Worm (Caenorhabditis elegans): ENCODE data around the gene ergi-2.
"Not testable (repeated sequence)": the region's sequence is repeated elsewhere in the genome, so short reads cannot be mapped to it uniquely, and the experiment has no call there.

ergi-2 gene

ce11 chrX:14988160-14988559, 18.9 kb downstream of the ergi-2 start:
- TF ChIP-seq W03F9.2 (tag; optimal IDR thresholded peaks at IDR 0.05) (no peak), him-1 (tag; optimal IDR thresholded peaks at IDR 0.05) (no peak), dao-5 (tag; optimal IDR thresholded peaks at IDR 0.05) (no peak)

- TF ChIP-seq dao-5 (tag; optimal IDR thresholded peaks at IDR 0.05) = no peak
- TF ChIP-seq him-1 (tag; optimal IDR thresholded peaks at IDR 0.05) = no peak
- peak; percentile 51 for TF ChIP-seq W03F9.2 (tag; optimal IDR thresholded peaks at IDR 0.05)
Measured at ce11 chrX:14983274-14983673, 23.8 kb downstream of the ergi-2 start, which contains the start of gene rbg-1. Gene rbg-1 (plus strand): TSS chrX:14983533.

DNA sequence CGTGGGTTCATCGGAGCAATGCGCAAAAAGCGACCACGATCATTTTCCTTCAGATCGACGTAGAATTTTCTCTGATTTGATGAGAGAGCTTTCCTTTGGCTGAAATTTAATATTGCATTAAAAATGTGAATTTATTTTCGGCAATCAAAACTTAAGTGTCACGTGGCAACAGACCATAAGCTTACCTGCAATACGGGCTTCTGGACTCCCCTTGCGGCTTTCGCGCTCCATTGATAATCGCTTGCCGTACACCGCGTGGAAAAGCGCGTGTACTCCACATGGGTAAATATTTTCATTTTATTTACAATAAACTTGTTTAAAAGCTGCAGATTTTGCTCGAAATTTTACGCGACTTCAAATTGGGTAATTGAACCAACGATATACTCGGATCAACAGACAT, 24.6 kb downstream of the ergi-2 start, which contains the start of gene plp-2:
plp-2 (minus strand) TSS at position 280 of the 400 bp plus-strand sequence.
- TF ChIP-seq W03F9.2 (tag; optimal IDR thresholded peaks at IDR 0.05) = no peak

DNA sequence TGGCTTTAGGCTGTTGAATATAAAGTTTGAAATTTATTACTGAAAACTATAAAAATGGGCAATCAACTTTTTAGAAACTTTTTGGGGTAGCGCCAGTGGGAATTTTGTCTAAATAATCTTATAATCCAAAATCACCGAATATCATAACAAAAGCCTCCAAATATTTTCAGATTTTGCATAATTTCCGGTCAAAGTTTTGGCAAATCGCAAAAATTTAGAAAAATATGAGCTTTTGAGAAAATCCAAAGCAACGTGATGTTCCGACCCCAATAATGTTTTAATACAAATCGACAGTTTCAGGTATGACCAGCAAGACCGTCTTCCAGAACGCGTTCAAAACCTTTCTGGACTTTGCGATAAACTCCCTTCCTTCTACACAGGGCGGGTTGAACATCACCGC, 27.7 kb downstream of the ergi-2 start, which contains the start of gene emre-1:
emre-1 (plus strand) TSS at position 301 of the 400 bp plus-strand sequence.
- no peak for TF ChIP-seq him-1 (tag; optimal IDR thresholded peaks at IDR 0.05)
- TF ChIP-seq W03F9.2 (tag; optimal IDR thresholded peaks at IDR 0.05) = no peak
- TF ChIP-seq dao-5 (tag; optimal IDR thresholded peaks at IDR 0.05) = no peak

- TF ChIP-seq him-1 (tag; optimal IDR thresholded peaks at IDR 0.05) = no peak
- TF ChIP-seq W03F9.2 (tag; optimal IDR thresholded peaks at IDR 0.05) = peak; percentile 47
- TF ChIP-seq dao-5 (tag; optimal IDR thresholded peaks at IDR 0.05) = no peak
Measured at ce11 chrX:14978756-14979155, 28.4 kb downstream of the ergi-2 start.

ce11 chrX:14976840-14977534, 30.1 kb downstream of the ergi-2 start:
- no peak for TF ChIP-seq W03F9.2 (tag; optimal IDR thresholded peaks at IDR 0.05)
- no peak for TF ChIP-seq dao-5 (tag; optimal IDR thresholded peaks at IDR 0.05)
- no peak for TF ChIP-seq him-1 (tag; optimal IDR thresholded peaks at IDR 0.05)

DNA sequence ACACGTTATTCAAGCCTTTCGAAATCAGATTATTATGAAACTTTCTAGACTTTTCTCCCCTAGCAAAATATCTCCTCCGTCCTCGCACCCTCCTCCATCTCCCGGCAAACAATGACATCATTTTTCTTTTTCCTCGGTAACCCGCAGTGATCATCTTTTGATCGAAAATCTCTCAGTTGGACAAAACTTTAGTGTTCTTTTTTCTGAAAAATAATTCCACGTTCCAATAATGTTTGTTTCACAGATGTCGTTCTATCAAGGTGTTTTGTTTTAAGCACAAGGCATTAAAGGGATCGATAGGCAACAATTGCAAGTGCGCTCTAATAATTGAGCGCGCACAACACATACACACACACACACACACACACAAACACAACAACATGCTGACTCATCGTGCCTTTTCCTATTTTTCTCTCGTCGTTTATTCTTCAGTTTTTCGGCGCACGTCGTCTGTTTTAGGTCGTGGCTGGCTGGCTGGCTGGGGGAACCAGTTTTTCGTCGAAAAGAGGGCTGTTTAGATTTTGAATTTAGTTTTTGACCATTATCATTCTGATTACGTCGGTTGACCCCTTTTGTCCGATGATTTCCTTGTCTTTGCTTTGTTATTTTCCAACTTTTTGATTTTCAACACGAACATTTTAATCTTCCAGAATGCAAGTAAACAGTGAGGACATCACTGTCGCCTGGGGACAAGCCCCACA, 31.5 kb downstream of the ergi-2 start, which contains the start of gene F20D1.3:
F20D1.3 (plus strand) TSS at position 651 of the 701 bp plus-strand sequence.
- TF ChIP-seq dao-5 (tag; optimal IDR thresholded peaks at IDR 0.05) = no peak
- TF ChIP-seq W03F9.2 (tag; optimal IDR thresholded peaks at IDR 0.05) = peak; percentile 24

DNA sequence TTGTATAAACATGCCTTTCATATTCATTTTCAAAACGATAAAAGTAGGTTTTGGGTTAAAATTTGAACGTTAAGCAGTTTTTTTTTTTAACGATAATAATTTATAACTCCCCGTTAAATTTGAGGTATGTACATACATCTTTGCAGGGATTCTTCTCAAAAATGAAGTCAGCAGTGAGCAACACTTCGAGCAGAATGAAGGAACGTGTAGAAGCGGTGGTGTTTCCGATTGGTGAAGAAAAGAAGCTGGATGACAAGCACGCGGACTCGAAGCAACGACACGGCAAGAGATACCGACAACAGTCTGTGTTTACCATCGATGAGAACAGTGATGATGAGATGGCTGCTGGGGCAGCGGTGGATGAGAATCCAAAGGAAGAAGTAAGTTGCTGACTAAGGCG, 34.0 kb downstream of the ergi-2 start:
- no peak for TF ChIP-seq dao-5 (tag; optimal IDR thresholded peaks at IDR 0.05)
- no peak for TF ChIP-seq W03F9.2 (tag; optimal IDR thresholded peaks at IDR 0.05)
- TF ChIP-seq him-1 (tag; optimal IDR thresholded peaks at IDR 0.05) = no peak

DNA sequence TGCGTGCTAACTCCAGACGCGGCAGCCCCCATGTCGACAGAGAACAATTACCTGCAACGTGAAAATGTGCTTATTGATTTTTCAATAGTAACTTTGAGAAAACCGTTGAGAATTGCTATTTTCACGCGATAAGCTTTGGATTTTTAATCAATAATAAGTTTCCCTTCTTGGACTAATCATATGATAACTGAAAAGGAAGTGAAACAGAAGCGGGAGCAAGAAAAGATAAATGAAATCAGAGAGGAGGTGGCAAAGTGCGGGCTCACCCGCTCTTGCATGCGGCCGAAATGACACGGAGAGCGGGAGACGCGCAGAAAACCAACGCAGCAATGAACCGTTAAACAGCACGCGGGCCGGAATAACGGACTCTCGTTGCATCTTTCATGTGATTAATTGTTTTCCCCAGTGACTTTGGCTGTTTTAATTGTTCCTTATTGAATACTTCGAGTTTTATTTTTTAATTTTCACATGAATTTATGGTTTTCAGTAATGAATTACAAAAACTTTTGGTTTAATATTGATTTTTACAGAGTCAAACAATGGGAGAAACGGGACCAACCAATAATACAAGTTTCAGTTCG, 36.8 kb downstream of the ergi-2 start, which contains the start of the genes flwr-1 and tbc-1:
flwr-1 (minus strand) TSS at position 51 of the 581 bp plus-strand sequence.
tbc-1 (plus strand) TSS at position 531 of the 581 bp plus-strand sequence.
- TF ChIP-seq W03F9.2 (tag; optimal IDR thresholded peaks at IDR 0.05) = no peak
- TF ChIP-seq him-1 (tag; optimal IDR thresholded peaks at IDR 0.05) = no peak
- no peak for TF ChIP-seq dao-5 (tag; optimal IDR thresholded peaks at IDR 0.05)

- no peak for TF ChIP-seq W03F9.2 (tag; optimal IDR thresholded peaks at IDR 0.05)
- no peak for TF ChIP-seq him-1 (tag; optimal IDR thresholded peaks at IDR 0.05)
- TF ChIP-seq dao-5 (tag; optimal IDR thresholded peaks at IDR 0.05) = no peak
Measured at ce11 chrX:14969615-14970014, 37.5 kb downstream of the ergi-2 start.

ce11 chrX:14966515-14966914, 40.6 kb downstream of the ergi-2 start, which contains the start of gene F20D1.22:
Gene F20D1.22 (plus strand): TSS chrX:14966815.
- not testable (repeated sequence) for TF ChIP-seq W03F9.2, dao-5, him-1 (tag; optimal IDR thresholded peaks at IDR 0.05)

- TF ChIP-seq him-1 (tag; optimal IDR thresholded peaks at IDR 0.05) (no peak), dao-5 (tag; optimal IDR thresholded peaks at IDR 0.05) (no peak), W03F9.2 (tag; optimal IDR thresholded peaks at IDR 0.05) (no peak)
Measured at ce11 chrX:14965761-14966160, 41.3 kb downstream of the ergi-2 start, which contains the start of gene F45B8.5. Gene F45B8.5 (plus strand): TSS chrX:14966061.

- TF ChIP-seq him-1 (tag; optimal IDR thresholded peaks at IDR 0.05) (no peak), dao-5 (tag; optimal IDR thresholded peaks at IDR 0.05) (no peak), W03F9.2 (tag; optimal IDR thresholded peaks at IDR 0.05) (no peak)
Measured at ce11 chrX:14964253-14964652, 42.9 kb downstream of the ergi-2 start, which contains the start of gene rgs-11. Gene rgs-11 (plus strand): TSS chrX:14964553.

Measured in whole organism, L4/young adult.